Worm (Caenorhabditis elegans): ENCODE measurements around the gene Y11D7A.8.

ce11 chrIV:9218415-9218814 lies 32.8 kb upstream of the Y11D7A.8 start:
- no peak for TF ChIP-seq elt-1 (tag; optimal IDR thresholded peaks at IDR 0.05)
- TF ChIP-seq snpc-4 (tag; optimal IDR thresholded peaks at IDR 0.05): no peak
- no peak for TF ChIP-seq alr-1 (tag; optimal IDR thresholded peaks at IDR 0.05)
- TF ChIP-seq ama-1 (optimal IDR thresholded peaks at IDR 0.05): no peak
- no peak for TF ChIP-seq blmp-1 (tag; optimal IDR thresholded peaks at IDR 0.05; ENCODE audit: insufficient read depth)
